Worm (Caenorhabditis elegans) whole organism, young adult: ENCODE results near the gene dsb-2.

Experiments used
- B0336.3 ChIP-seq: fragments of 200-800 bp; sonication (Bioruptor generic); IDR thresholded peaks from 2 replicates; pipeline ENCODE4 v1.3.6; 2022; ENCODE audit warnings: missing genetic modification characterization, missing compliant biosample characterization
- C06A6.2 ChIP-seq: fragments of 200-800 bp; sonication (Bioruptor generic); conservative IDR thresholded peaks from 2 replicates; pipeline ENCODE4 v1.3.6; 2022; ENCODE audit warnings: missing genetic modification characterization, missing compliant biosample characterization
- C17E4.6 ChIP-seq: fragments of 200-800 bp; sonication (Bioruptor generic); IDR thresholded peaks from 2 replicates; pipeline ENCODE4 v1.3.6; 2022; ENCODE audit warnings: missing genetic modification reagents, missing genetic modification characterization, missing compliant biosample characterization
- D2030.7 ChIP-seq: fragments of 200-800 bp; sonication (Bioruptor generic); IDR thresholded peaks from 2 replicates; pipeline ENCODE4 v1.3.6; 2022; ENCODE audit warnings: missing genetic modification reagents, missing genetic modification characterization, missing compliant biosample characterization
- F33H1.4 ChIP-seq: fragments of 200-800 bp; sonication (Bioruptor generic); IDR thresholded peaks from 2 replicates; pipeline ENCODE4 v1.3.6; 2022; ENCODE audit warnings: missing genetic modification reagents, missing genetic modification characterization, missing compliant biosample characterization
- F49E8.2 ChIP-seq: sonication (generic microtip); optimal IDR thresholded peaks from 3 replicates; lab custom pipeline; 2017; ENCODE audit warnings: missing genetic modification characterization, mild to moderate bottlenecking, missing compliant biosample characterization, antibody characterized with exemption, moderate library complexity; ENCODE audit not compliant: insufficient read depth
- K11D2.4 ChIP-seq: fragments of 200-800 bp; sonication (Bioruptor generic); IDR thresholded peaks from 2 replicates; pipeline ENCODE4 v1.3.6; 2022; ENCODE audit warnings: missing genetic modification reagents, missing genetic modification characterization, missing compliant biosample characterization
- K12H6.12 ChIP-seq: fragments of 200-800 bp; sonication (Bioruptor generic); optimal IDR thresholded peaks from 2 replicates; lab custom pipeline; 2018; ENCODE audit warnings: mild to moderate bottlenecking, missing genetic modification characterization, missing compliant biosample characterization
- Y53G8AR.9 ChIP-seq: fragments of 200-800 bp; sonication (Bioruptor generic); conservative IDR thresholded peaks from 2 replicates; pipeline ENCODE4 v1.3.6; 2022; ENCODE audit warnings: missing genetic modification reagents, missing genetic modification characterization, missing compliant biosample characterization
- Y79H2A.3 ChIP-seq: fragments of 200-800 bp; sonication (Bioruptor generic); conservative IDR thresholded peaks from 2 replicates; pipeline ENCODE4 v1.3.6; 2022; ENCODE audit warnings: missing genetic modification reagents, missing genetic modification characterization, missing compliant biosample characterization
- akir-1 ChIP-seq: fragments of 200-800 bp; sonication (Bioruptor generic); optimal IDR thresholded peaks from 2 replicates; lab custom pipeline; 2018; ENCODE audit warnings: mild to moderate bottlenecking, missing genetic modification characterization, moderate library complexity, missing compliant biosample characterization
- aptf-2 ChIP-seq: fragments of 200-800 bp; sonication (Bioruptor generic); conservative IDR thresholded peaks from 2 replicates; pipeline ENCODE4 v1.3.6; 2022; ENCODE audit warnings: missing genetic modification reagents, missing genetic modification characterization, missing compliant biosample characterization
- athp-1 ChIP-seq: sonication (generic microtip); optimal IDR thresholded peaks from 2 replicates; lab custom pipeline; 2017; ENCODE audit warnings: mild to moderate bottlenecking, missing genetic modification characterization, missing compliant biosample characterization
- attf-3 ChIP-seq: fragments of 200-800 bp; sonication (Bioruptor generic); conservative IDR thresholded peaks from 2 replicates; pipeline ENCODE4 v1.3.6; 2022; ENCODE audit warnings: missing genetic modification reagents, missing genetic modification characterization, missing compliant biosample characterization
- attf-5 ChIP-seq: fragments of 200-800 bp; sonication (Bioruptor generic); optimal IDR thresholded peaks from 2 replicates; lab custom pipeline; 2018; ENCODE audit warnings: mild to moderate bottlenecking, missing genetic modification characterization, missing compliant biosample characterization
- bed-2 ChIP-seq: fragments of 200-800 bp; sonication (Bioruptor generic); IDR thresholded peaks from 2 replicates; pipeline ENCODE4 v1.3.6; 2022; ENCODE audit warnings: missing genetic modification reagents, missing genetic modification characterization, missing compliant biosample characterization
- ceh-40 ChIP-seq: fragments of 200-800 bp; sonication (Bioruptor generic); IDR thresholded peaks from 2 replicates; pipeline ENCODE4 v1.3.6; 2022; ENCODE audit warnings: missing genetic modification characterization, missing compliant biosample characterization
- dox-1 ChIP-seq: fragments of 200-800 bp; sonication (Bioruptor generic); IDR thresholded peaks from 2 replicates; pipeline ENCODE4 v1.3.6; 2022; ENCODE audit warnings: missing genetic modification reagents, missing genetic modification characterization, missing compliant biosample characterization
- dpl-1 ChIP-seq: fragments of 150-350 bp; optimal IDR thresholded peaks from 2 replicates; lab custom pipeline; 2014; ENCODE audit warnings: missing biosample characterization, missing genetic modification reagents, missing genetic modification characterization
- efl-1 ChIP-seq: fragments of 150-350 bp; optimal IDR thresholded peaks from 2 replicates; lab custom pipeline; 2014; ENCODE audit warnings: missing biosample characterization, missing genetic modification reagents, missing genetic modification characterization
- egl-44 ChIP-seq: fragments of 200-800 bp; sonication (Bioruptor generic); IDR thresholded peaks from 2 replicates; pipeline ENCODE4 v1.3.6; 2022; ENCODE audit warnings: missing genetic modification reagents, missing genetic modification characterization, missing compliant biosample characterization
- him-1 ChIP-seq: sonication (generic microtip); optimal IDR thresholded peaks from 2 replicates; lab custom pipeline; 2016; ENCODE audit warnings: missing genotype, missing genetic modification reagents, missing genetic modification characterization, missing compliant biosample characterization
- hmg-1.2 ChIP-seq: fragments of 200-800 bp; sonication (Bioruptor generic); IDR thresholded peaks from 2 replicates; pipeline ENCODE4 v1.3.6; 2022; ENCODE audit warnings: missing genetic modification reagents, missing genetic modification characterization, missing compliant biosample characterization
- hmg-20 ChIP-seq: fragments of 200-800 bp; sonication (Bioruptor generic); IDR thresholded peaks from 2 replicates; pipeline ENCODE4 v1.3.6; 2022; ENCODE audit warnings: missing genetic modification reagents, missing genetic modification characterization, missing compliant biosample characterization
- let-607 ChIP-seq, 2 experiments: fragments of 200-800 bp in 1 of 2; sonication (Bioruptor generic) in 1 of 2; sonication (generic microtip) in 1 of 2; optimal IDR thresholded peaks; 2 replicates each; lab custom pipeline; 2016 to 2018; ENCODE audit warnings: mild to moderate bottlenecking in 2 of 2, missing compliant biosample characterization in 2 of 2, missing genetic modification characterization in 2 of 2, moderate library complexity in 2 of 2, missing genotype in 1 of 2
- lin-35 ChIP-seq, 3 experiments: fragments of 150-350 bp in 2 of 3; sonication (generic microtip) in 1 of 3; optimal IDR thresholded peaks; 2 replicates each; lab custom pipeline; 2014 to 2018; ENCODE audit warnings: missing biosample characterization in 3 of 3, missing genetic modification characterization in 3 of 3, missing genetic modification reagents in 3 of 3
- lin-40 ChIP-seq: sonication (generic microtip); optimal IDR thresholded peaks from 2 replicates; lab custom pipeline; 2016; ENCODE audit warnings: missing genetic modification characterization, mild to moderate bottlenecking, missing compliant biosample characterization, missing genotype, missing genetic modification reagents
- lin-54 ChIP-seq: fragments of 200-800 bp; sonication (Bioruptor generic); optimal IDR thresholded peaks from 2 replicates; lab custom pipeline; 2018; ENCODE audit warnings: mild to moderate bottlenecking, missing genetic modification characterization, missing compliant biosample characterization
- lir-1 ChIP-seq: fragments of 200-800 bp; sonication (Bioruptor generic); conservative IDR thresholded peaks from 2 replicates; pipeline ENCODE4 v1.3.6; 2022; ENCODE audit warnings: missing genetic modification reagents, missing genetic modification characterization, missing compliant biosample characterization
- lsl-1 ChIP-seq: fragments of 200-800 bp; sonication (Bioruptor generic); optimal IDR thresholded peaks from 2 replicates; lab custom pipeline; 2018; ENCODE audit warnings: mild to moderate bottlenecking, missing genetic modification characterization, moderate library complexity, missing compliant biosample characterization
- madf-8 ChIP-seq: fragments of 200-800 bp; sonication (Bioruptor generic); conservative IDR thresholded peaks from 2 replicates; pipeline ENCODE4 v1.3.6; 2022; ENCODE audit warnings: missing genetic modification reagents, missing genetic modification characterization, missing compliant biosample characterization
- mcd-1 ChIP-seq: fragments of 200-800 bp; sonication (Bioruptor generic); IDR thresholded peaks from 2 replicates; pipeline ENCODE4 v1.3.6; 2022; ENCODE audit warnings: missing genetic modification reagents, missing genetic modification characterization, missing compliant biosample characterization
- mes-4 ChIP-seq: sonication (generic microtip); optimal IDR thresholded peaks from 2 replicates; lab custom pipeline; 2016; ENCODE audit warnings: missing genotype, missing genetic modification characterization, missing compliant biosample characterization
- nhr-27 ChIP-seq: fragments of 200-800 bp; sonication (Bioruptor generic); optimal IDR thresholded peaks from 2 replicates; lab custom pipeline; 2018; ENCODE audit warnings: mild to moderate bottlenecking, missing genetic modification characterization, moderate library complexity, missing compliant biosample characterization
- nhr-80 ChIP-seq: sonication (generic microtip); optimal IDR thresholded peaks from 2 replicates; lab custom pipeline; 2016; ENCODE audit warnings: missing genetic modification characterization, missing compliant biosample characterization
- nhr-90 ChIP-seq: sonication (generic microtip); optimal IDR thresholded peaks from 2 replicates; lab custom pipeline; 2016; ENCODE audit warnings: missing genotype, mild to moderate bottlenecking, missing genetic modification characterization, missing compliant biosample characterization
- rcor-1 ChIP-seq: fragments of 200-800 bp; sonication (Bioruptor generic); IDR thresholded peaks from 2 replicates; pipeline ENCODE4 v1.3.6; 2022; ENCODE audit warnings: missing genetic modification reagents, missing genetic modification characterization, missing compliant biosample characterization
- repo-1 ChIP-seq: sonication (generic microtip); optimal IDR thresholded peaks from 2 replicates; lab custom pipeline; 2017; ENCODE audit warnings: mild to moderate bottlenecking, missing genetic modification characterization, missing compliant biosample characterization
- rpc-1 ChIP-seq, 2 experiments: fragments of 150-350 bp in 1 of 2; sonication (generic microtip) in 1 of 2; optimal IDR thresholded peaks; 2 replicates each; lab custom pipeline; 2014 to 2018; ENCODE audit warnings: missing biosample characterization in 1 of 2, missing genetic modification characterization in 1 of 2, missing genetic modification reagents in 1 of 2, missing genotype in 1 of 2
- snpc-1.1 ChIP-seq: sonication (generic microtip); optimal IDR thresholded peaks from 2 replicates; lab custom pipeline; 2017; ENCODE audit warnings: missing genetic modification characterization, mild to moderate bottlenecking, missing compliant biosample characterization, antibody characterized with exemption, moderate library complexity, missing genotype, missing genetic modification reagents; ENCODE audit not compliant: insufficient read depth
- somi-1 ChIP-seq: fragments of 200-800 bp; sonication (Bioruptor generic); optimal IDR thresholded peaks from 2 replicates; lab custom pipeline; 2018; ENCODE audit warnings: mild to moderate bottlenecking, missing genetic modification characterization, missing compliant biosample characterization
- tbx-9 ChIP-seq: sonication (generic microtip); optimal IDR thresholded peaks from 2 replicates; lab custom pipeline; 2016; ENCODE audit warnings: borderline replicate concordance, missing genetic modification characterization, inconsistent platforms, missing compliant biosample characterization
- xnd-1 ChIP-seq: sonication (generic microtip); optimal IDR thresholded peaks from 2 replicates; lab custom pipeline; 2016; ENCODE audit warnings: missing genotype, missing genetic modification reagents, missing genetic modification characterization, missing compliant biosample characterization
- ztf-26 ChIP-seq: sonication (generic microtip); optimal IDR thresholded peaks from 2 replicates; lab custom pipeline; 2017; ENCODE audit warnings: missing genetic modification characterization, missing compliant biosample characterization
- ztf-28 ChIP-seq: fragments of 200-800 bp; sonication (Bioruptor generic); IDR thresholded peaks from 2 replicates; pipeline ENCODE4 v1.3.6; 2022; ENCODE audit warnings: missing genetic modification reagents, missing genetic modification characterization, missing compliant biosample characterization

dsb-2 gene

ce11 chrII:14380778-14381177 lies 30.1 kb upstream of the dsb-2 start:
- TF ChIP-seq B0336.3 (GFP tag; lab: Robert Waterston, UW) (no peak), lin-40 (tag; lab: Kevin White, UChicago) (no peak), F49E8.2 (no peak), rpc-1 (optimal IDR thresholded peaks at IDR 0.05; lab: Kevin White, UChicago) (no peak), rpc-1 (tag; optimal IDR thresholded peaks at IDR 0.05; lab: Kevin White, UChicago) (no peak), repo-1 (no peak), K11D2.4 (GFP tag; lab: Robert Waterston, UW) (no peak), ztf-26 (tag; lab: Kevin White, UChicago) (no peak), egl-44 (no peak), attf-3 (no peak), madf-8 (GFP tag; lab: Robert Waterston, UW) (no peak), him-1 (tag; lab: Kevin White, UChicago) (no peak), nhr-27 (tag; lab: Kevin White, UChicago) (no peak), hmg-20 (GFP tag; lab: Robert Waterston, UW) (no peak), attf-5 (GFP tag; lab: Kevin White, UChicago) (no peak)
- TF ChIP-seq, all 124 proteins: peak for 0

- TF ChIP-seq hmg-20 (GFP tag; lab: Robert Waterston, UW), result no peak
- no peak for TF ChIP-seq tbx-9 (tag; lab: Kevin White, UChicago)
- TF ChIP-seq him-1 (tag; lab: Kevin White, UChicago), result no peak
- TF ChIP-seq let-607 (tag; optimal IDR thresholded peaks at IDR 0.05; lab: Kevin White, UChicago), result no peak
- TF ChIP-seq madf-8 (GFP tag; lab: Robert Waterston, UW), result no peak
- no peak for TF ChIP-seq mes-4 (tag; lab: Kevin White, UChicago)
- no peak for TF ChIP-seq athp-1
- no peak for TF ChIP-seq dox-1 (GFP tag; lab: Robert Waterston, UW)
Observed at ce11 chrII:14381450-14381849, 29.4 kb upstream of the dsb-2 start, which contains the start of gene sdz-26. Gene sdz-26 (plus strand): TSS chrII:14381750.

- TF ChIP-seq Y53G8AR.9 (GFP tag; lab: Robert Waterston, UW) (0 out of 2 replicates have a peak, but pooled peaks have one; percentile 15), ztf-28 (GFP tag; lab: Robert Waterston, UW) (peak; percentile 46; the same call in 1 of the 2 replicates), xnd-1 (tag; lab: Kevin White, UChicago) (peak; percentile 31), somi-1 (GFP tag; lab: Kevin White, UChicago) (no peak), ceh-40 (GFP tag; lab: Robert Waterston, UW) (no peak), madf-8 (GFP tag; lab: Robert Waterston, UW) (peak; percentile 36), snpc-1.1 (no peak), K12H6.12 (no peak), lin-54 (GFP tag; lab: Kevin White, UChicago) (peak; percentile 98), lsl-1 (GFP tag; lab: Kevin White, UChicago) (peak; percentile 64), akir-1 (no peak), nhr-90 (tag; lab: Kevin White, UChicago) (no peak), dpl-1 (GFP tag; lab: Kevin White, UChicago) (peak; percentile 86), lir-1 (0 out of 2 replicates have a peak, but pooled peaks have one; percentile 29), him-1 (tag; lab: Kevin White, UChicago) (no peak), Y79H2A.3 (GFP tag; lab: Robert Waterston, UW) (no peak), aptf-2 (no peak), rcor-1 (0 out of 2 replicates have a peak, but pooled peaks have one; percentile 25), nhr-80 (tag; lab: Kevin White, UChicago) (no peak), hmg-1.2 (GFP tag; lab: Robert Waterston, UW) (0 out of 2 replicates have a peak, but pooled peaks have one; percentile 34), C06A6.2 (GFP tag; lab: Robert Waterston, UW) (no peak), bed-2 (no peak), C17E4.6 (no peak), F33H1.4 (GFP tag; lab: Robert Waterston, UW) (peak; percentile 69), mcd-1 (GFP tag; lab: Robert Waterston, UW) (peak; percentile 98), lin-35 (GFP tag; optimal IDR thresholded peaks at IDR 0.05; lab: Kevin White, UChicago) (peak; percentile 71 to 94 (median 75)), D2030.7 (GFP tag; lab: Robert Waterston, UW) (peak; percentile 65), efl-1 (GFP tag; lab: Kevin White, UChicago) (peak; percentile 95)
Observed at ce11 chrII:14383644-14384043, 27.3 kb upstream of the dsb-2 start, which contains the start of gene mes-2. Gene mes-2 (plus strand): TSS chrII:14383973.
